Worm (Caenorhabditis elegans): Measurements from ENCODE around the gene sdz-27.

ce11 chrIV:11225206-11225605 is 38.4 kb downstream of the sdz-27 start, which contains the start of gene col-125:
- TF ChIP-seq pqm-1 (tag; optimal IDR thresholded peaks at IDR 0.05) (no peak), nhr-77 (tag; optimal IDR thresholded peaks at IDR 0.05) (no peak), hmg-11 (tag; optimal IDR thresholded peaks at IDR 0.05) (no peak), ztf-11 (tag; optimal IDR thresholded peaks at IDR 0.05) (no peak), nfya-1 (tag; optimal IDR thresholded peaks at IDR 0.05; ENCODE audit: insufficient read depth) (peak; percentile 21), ceh-82 (tag; optimal IDR thresholded peaks at IDR 0.05) (no peak), nhr-23 (tag; optimal IDR thresholded peaks at IDR 0.05) (no peak), egl-27 (tag; optimal IDR thresholded peaks at IDR 0.05) (no peak)

Measured in whole organism, L3 larva.